Fruit fly (Drosophila melanogaster): Measurements from ENCODE around the gene mRRF2.
A peak's percentile ranks its signal among the peaks of the same experiment; 100 is the strongest.

Gene mRRF2

dm6 chr3R:22594257-22594656 is 19.2 kb upstream of the mRRF2 start:
- TF ChIP-seq noc (tag; optimal IDR thresholded peaks at IDR 0.05), result no peak

dm6 chr3R:22595293-22595868 is 18.1 kb upstream of the mRRF2 start:
- TF ChIP-seq noc (tag; optimal IDR thresholded peaks at IDR 0.05), result peak; percentile 45

- TF ChIP-seq noc (tag; optimal IDR thresholded peaks at IDR 0.05), result no peak
Observed at dm6 chr3R:22596450-22596849, 17.0 kb upstream of the mRRF2 start.

DNA sequence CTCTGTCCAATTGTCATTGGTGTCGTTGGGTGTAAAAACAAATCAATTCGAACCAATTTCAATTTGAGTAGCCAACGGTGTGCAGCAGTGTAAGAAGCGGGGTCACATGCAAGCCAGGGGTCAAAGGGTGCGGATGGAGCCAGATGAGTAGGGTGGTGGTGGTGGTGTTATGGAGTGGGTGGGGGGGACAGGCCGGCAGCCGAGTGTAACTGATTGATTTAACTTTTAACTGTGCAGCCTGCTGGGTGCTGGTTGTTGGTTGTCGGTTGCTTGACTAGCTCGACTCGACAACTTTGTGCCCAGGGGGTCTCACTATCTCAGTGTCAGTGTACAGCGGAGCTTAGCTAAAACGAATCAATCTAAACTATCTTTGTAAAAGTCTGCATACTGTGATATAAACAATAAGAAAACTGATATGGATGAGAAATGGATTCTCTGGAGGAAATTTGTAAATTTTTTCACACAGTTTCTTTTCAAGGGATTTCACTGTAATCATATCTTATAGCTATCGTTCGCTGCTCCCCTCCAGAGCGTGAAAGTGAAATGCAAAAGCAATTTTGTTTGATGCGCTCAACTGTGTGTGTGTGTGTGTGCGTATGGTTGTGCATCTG is 16.0 kb upstream of the mRRF2 start:
- TF ChIP-seq noc (tag; optimal IDR thresholded peaks at IDR 0.05), result peak; percentile 14

DNA sequence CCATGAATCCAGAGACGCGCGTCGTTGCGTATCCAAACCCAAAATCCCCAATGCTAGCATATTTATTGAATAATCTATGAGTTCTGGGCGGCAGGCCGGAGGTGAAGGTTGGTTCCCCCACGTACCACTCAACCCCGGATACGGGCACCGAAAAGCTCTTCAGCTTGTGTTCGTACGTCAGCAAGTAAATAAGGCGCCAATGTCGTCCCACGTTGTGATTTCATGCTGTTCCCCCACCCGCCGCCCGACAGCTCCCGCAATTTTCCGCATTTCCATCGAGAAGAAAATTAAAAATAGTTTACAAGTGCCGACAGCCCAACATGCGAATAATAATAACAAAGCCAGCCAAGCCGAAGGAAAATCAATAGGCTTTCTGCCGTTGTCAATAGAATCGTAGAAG is 14.7 kb upstream of the mRRF2 start:
- no peak for TF ChIP-seq noc (tag; optimal IDR thresholded peaks at IDR 0.05)

- TF ChIP-seq noc (tag; optimal IDR thresholded peaks at IDR 0.05), result no peak
Observed at dm6 chr3R:22602783-22603182, 10.7 kb upstream of the mRRF2 start.

dm6 chr3R:22609185-22609584 is 4.3 kb upstream of the mRRF2 start, which contains the start of gene CG13843:
TSS of gene CG13843 (plus strand) at chr3R:22609485.
- TF ChIP-seq noc (tag; optimal IDR thresholded peaks at IDR 0.05), result no peak

- TF ChIP-seq noc (tag; optimal IDR thresholded peaks at IDR 0.05), result no peak
Observed at dm6 chr3R:22616211-22616610, 2.7 kb downstream of the mRRF2 start, which contains the start of gene CG31161. TSS of gene CG31161 (plus strand) at chr3R:22616511.

- no peak for TF ChIP-seq noc (tag; optimal IDR thresholded peaks at IDR 0.05)
Observed at dm6 chr3R:22618280-22618679, 4.8 kb downstream of the mRRF2 start, which contains the start of gene mRpL45. TSS of gene mRpL45 (plus strand) at chr3R:22618492.

dm6 chr3R:22624737-22625136 is 11.3 kb downstream of the mRRF2 start:
- TF ChIP-seq noc (tag; optimal IDR thresholded peaks at IDR 0.05), result no peak

DNA sequence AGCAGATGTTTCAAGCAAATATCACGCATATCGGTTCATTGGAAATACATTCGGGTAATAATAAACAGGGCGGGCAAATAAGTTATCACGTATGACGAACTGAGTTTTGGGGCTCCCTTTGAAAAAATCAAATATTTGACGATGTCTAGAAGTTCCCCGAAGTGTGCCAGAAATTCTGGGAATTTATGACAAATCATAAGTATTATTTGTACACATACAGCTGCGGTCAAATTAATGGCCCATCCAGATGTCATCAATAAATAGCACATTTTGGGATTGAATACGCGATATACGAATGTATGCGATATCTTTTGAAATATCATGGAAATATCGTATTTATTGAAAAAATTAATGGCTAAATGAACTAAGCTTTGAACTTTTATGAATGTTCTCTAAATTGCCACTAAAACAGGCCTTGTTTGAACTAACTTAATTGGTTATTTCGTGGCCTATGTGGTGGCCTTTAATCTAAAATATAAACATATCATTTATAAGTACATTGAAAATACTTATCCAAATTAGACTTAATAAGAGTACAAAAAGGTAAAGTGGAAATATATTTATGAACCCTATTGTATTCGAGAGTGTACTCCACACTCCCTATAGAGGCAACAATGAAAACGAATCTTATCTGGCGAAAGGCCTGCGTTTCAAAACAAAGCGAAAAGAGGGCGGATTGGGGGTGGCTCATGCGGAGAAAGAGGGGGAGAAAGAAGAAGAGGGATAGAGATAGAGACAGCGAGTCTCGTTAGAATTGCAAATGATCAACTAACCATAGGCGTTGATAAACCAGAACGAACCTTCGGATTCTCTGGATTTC is 12.2 kb downstream of the mRRF2 start:
- TF ChIP-seq noc (tag; optimal IDR thresholded peaks at IDR 0.05), result peak; percentile 74

DNA sequence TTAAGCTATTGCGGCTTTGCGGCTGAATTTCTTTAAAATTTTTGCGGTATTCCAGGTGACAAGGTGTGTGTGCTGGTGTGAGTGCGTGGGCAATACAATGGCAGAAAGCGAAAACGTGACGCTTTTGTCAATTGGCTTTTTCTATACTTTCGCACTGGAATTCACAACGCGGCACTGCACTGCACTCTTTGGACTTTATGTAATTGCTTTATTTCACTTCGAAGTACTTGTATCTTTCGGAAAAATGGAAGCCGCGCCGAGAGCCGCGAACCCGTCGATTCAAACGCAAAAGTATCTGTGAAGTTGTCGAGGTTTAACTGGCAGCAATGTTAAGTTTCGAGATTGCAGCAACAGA is 12.8 kb downstream of the mRRF2 start:
- no peak for TF ChIP-seq noc (tag; optimal IDR thresholded peaks at IDR 0.05)

- TF ChIP-seq noc (tag; optimal IDR thresholded peaks at IDR 0.05), result peak; percentile 63
Observed at dm6 chr3R:22626842-22627392, 13.4 kb downstream of the mRRF2 start.

- no peak for TF ChIP-seq noc (tag; optimal IDR thresholded peaks at IDR 0.05)
Observed at dm6 chr3R:22627936-22628513, 14.5 kb downstream of the mRRF2 start.

DNA sequence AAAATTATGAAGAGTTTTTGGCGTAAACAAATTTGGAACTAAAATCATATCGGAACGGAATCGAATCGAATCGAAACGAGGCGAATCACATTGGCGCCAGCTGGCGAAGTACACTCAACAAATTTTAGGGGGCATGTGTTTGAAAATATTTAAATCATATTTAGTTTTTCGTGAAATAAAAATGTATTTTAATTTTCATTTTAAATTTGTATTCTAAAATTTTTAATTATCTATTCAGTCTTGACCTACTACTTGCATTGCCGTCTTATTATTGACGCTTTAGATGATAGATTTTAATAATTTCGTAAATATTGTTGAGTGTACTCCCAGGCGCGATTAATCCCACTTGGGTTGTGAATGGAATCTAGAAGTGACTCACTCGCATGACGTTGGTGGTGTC is 15.7 kb downstream of the mRRF2 start:
- no peak for TF ChIP-seq noc (tag; optimal IDR thresholded peaks at IDR 0.05)

DNA sequence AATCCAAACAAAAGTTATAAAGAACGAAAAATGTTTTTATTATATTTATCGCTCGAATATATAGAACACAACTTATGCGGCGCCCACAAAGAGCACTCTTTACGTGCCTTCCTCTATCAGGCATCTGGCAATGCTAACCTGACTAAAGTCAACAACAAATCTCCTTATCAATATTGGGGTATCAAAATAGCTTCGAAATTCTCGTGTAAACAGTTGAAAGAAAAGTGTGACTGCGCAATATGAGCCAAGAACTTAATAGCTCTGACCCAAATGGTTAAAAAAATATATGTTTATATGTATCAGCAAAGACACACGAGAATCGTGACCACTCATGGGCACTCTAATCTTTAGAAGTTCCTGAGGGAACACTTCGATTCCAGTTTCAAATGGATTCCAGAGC is 17.7 kb downstream of the mRRF2 start:
- TF ChIP-seq noc (tag; optimal IDR thresholded peaks at IDR 0.05), result no peak
